Fruit fly (Drosophila melanogaster) Kc167 (cell line): Measurements from ENCODE around the gene CG44476.

Source experiments
- Myc ChIP-seq: fragments of >200 bp; optimal IDR thresholded peaks from 2 replicates; lab custom pipeline; 2017; ENCODE audit warnings: missing external identifiers
- Sin3A ChIP-seq: fragments of >200 bp; optimal IDR thresholded peaks from 2 replicates; lab custom pipeline; 2018; ENCODE audit warnings: missing external identifiers
- h ChIP-seq: fragments of >200 bp; optimal IDR thresholded peaks from 3 replicates; lab custom pipeline; 2018; ENCODE audit warnings: missing external identifiers
- psq ChIP-seq: fragments of >200 bp; optimal IDR thresholded peaks from 2 replicates; lab custom pipeline; 2017; ENCODE audit warnings: missing external identifiers
- ttk ChIP-seq: sonication (Bioruptor generic); optimal IDR thresholded peaks from 2 replicates; lab custom pipeline; 2017; ENCODE audit warnings: missing external identifiers

dm6 chr2L:18113079-18113478, at the start of gene CG44476:
- TF ChIP-seq psq (no peak), h (lab: Kevin White, UChicago) (no peak), ttk (lab: Kevin White, UChicago) (no peak), Myc (lab: Kevin White, UChicago) (no peak), Sin3A (no peak)
